Worm (Caenorhabditis elegans) whole organism, late embryonic: ENCODE data around the gene col-177.
A peak's percentile ranks its signal among the peaks of the same experiment; 100 is the strongest.

ENCODE experiments used
- C08G9.2 ChIP-seq: sonication (generic microtip); optimal IDR thresholded peaks from 2 replicates; lab custom pipeline; 2016; ENCODE audit warnings: mild to moderate bottlenecking, missing genetic modification characterization, moderate library complexity, missing compliant biosample characterization
- F13H6.1 ChIP-seq: sonication (generic microtip); optimal IDR thresholded peaks from 2 replicates; lab custom pipeline; 2016; ENCODE audit warnings: missing genetic modification characterization, missing compliant biosample characterization
- K02D7.2 ChIP-seq: sonication (generic microtip); optimal IDR thresholded peaks from 2 replicates; lab custom pipeline; 2017; ENCODE audit warnings: mild to moderate bottlenecking, missing genetic modification characterization, missing compliant biosample characterization
- K09A11.1 ChIP-seq: sonication (generic microtip); optimal IDR thresholded peaks from 2 replicates; lab custom pipeline; 2017; ENCODE audit warnings: antibody characterized with exemption, mild to moderate bottlenecking, missing genetic modification characterization, missing compliant biosample characterization; ENCODE audit not compliant: insufficient read depth
- ahr-1 ChIP-seq: sonication (generic microtip); optimal IDR thresholded peaks from 2 replicates; lab custom pipeline; 2016; ENCODE audit warnings: missing genetic modification characterization, missing compliant biosample characterization
- ama-1 ChIP-seq: fragments of 150-350 bp; optimal IDR thresholded peaks from 2 replicates; lab custom pipeline; 2014
- ceh-14 ChIP-seq: sonication (generic microtip); optimal IDR thresholded peaks from 2 replicates; lab custom pipeline; 2016; ENCODE audit warnings: missing genotype, missing genetic modification characterization, missing compliant biosample characterization
- ceh-18 ChIP-seq: sonication (generic microtip); optimal IDR thresholded peaks from 2 replicates; lab custom pipeline; 2016; ENCODE audit warnings: missing genetic modification characterization, missing compliant biosample characterization
- ceh-19 ChIP-seq: fragments of 200-800 bp; sonication (Bioruptor generic); optimal IDR thresholded peaks from 2 replicates; lab custom pipeline; 2018; ENCODE audit warnings: mild to moderate bottlenecking, missing genetic modification characterization, missing compliant biosample characterization
- ceh-2 ChIP-seq: sonication (generic microtip); optimal IDR thresholded peaks from 2 replicates; lab custom pipeline; 2016; ENCODE audit warnings: missing genotype, missing genetic modification characterization, missing compliant biosample characterization
- ceh-22 ChIP-seq: sonication (generic microtip); optimal IDR thresholded peaks from 2 replicates; lab custom pipeline; 2017; ENCODE audit warnings: missing biosample characterization, missing genetic modification characterization
- ceh-24 ChIP-seq: sonication (generic microtip); optimal IDR thresholded peaks from 2 replicates; lab custom pipeline; 2016; ENCODE audit warnings: mild to moderate bottlenecking, missing genetic modification characterization, missing compliant biosample characterization
- ceh-30 ChIP-seq: fragments of 150-350 bp; optimal IDR thresholded peaks from 2 replicates; lab custom pipeline; 2014; ENCODE audit warnings: missing biosample characterization, missing genetic modification characterization
- ceh-31 ChIP-seq: sonication (generic microtip); optimal IDR thresholded peaks from 2 replicates; lab custom pipeline; 2016; ENCODE audit warnings: missing genetic modification characterization, missing compliant biosample characterization
- ceh-45 ChIP-seq: fragments of 200-800 bp; sonication (Bioruptor generic); IDR thresholded peaks from 2 replicates; pipeline ENCODE4 v1.3.6; 2022; ENCODE audit warnings: missing genetic modification reagents, missing genetic modification characterization, missing compliant biosample characterization
- ceh-48 ChIP-seq: sonication (generic microtip); optimal IDR thresholded peaks from 2 replicates; lab custom pipeline; 2016; ENCODE audit warnings: missing genetic modification characterization, inconsistent platforms, missing compliant biosample characterization
- ceh-6 ChIP-seq: fragments of 200-800 bp; sonication (Bioruptor generic); optimal IDR thresholded peaks from 2 replicates; lab custom pipeline; 2018; ENCODE audit warnings: mild to moderate bottlenecking, missing genetic modification characterization, missing compliant biosample characterization
- ceh-9 ChIP-seq: sonication (generic microtip); optimal IDR thresholded peaks from 2 replicates; lab custom pipeline; 2016; ENCODE audit warnings: mild to moderate bottlenecking, missing genetic modification characterization, inconsistent platforms, missing compliant biosample characterization
- che-1 ChIP-seq: sonication (generic microtip); optimal IDR thresholded peaks from 2 replicates; lab custom pipeline; 2016; ENCODE audit warnings: mild to moderate bottlenecking, missing genetic modification characterization, missing compliant biosample characterization
- dmd-4 ChIP-seq: sonication (generic microtip); optimal IDR thresholded peaks from 2 replicates; lab custom pipeline; 2016; ENCODE audit warnings: borderline replicate concordance, missing genetic modification characterization, missing compliant biosample characterization
- dve-1 ChIP-seq: sonication (generic microtip); optimal IDR thresholded peaks from 2 replicates; lab custom pipeline; 2017; ENCODE audit warnings: antibody characterized with exemption, mild to moderate bottlenecking, missing genetic modification characterization, missing compliant biosample characterization
- elt-2 ChIP-seq: sonication (generic microtip); optimal IDR thresholded peaks from 2 replicates; lab custom pipeline; 2016; ENCODE audit warnings: missing genetic modification reagents, missing genetic modification characterization, missing compliant biosample characterization
- elt-4 ChIP-seq: sonication (generic microtip); optimal IDR thresholded peaks from 2 replicates; lab custom pipeline; 2016; ENCODE audit warnings: missing genetic modification characterization, missing compliant biosample characterization
- eyg-1 ChIP-seq: sonication (generic microtip); optimal IDR thresholded peaks from 2 replicates; lab custom pipeline; 2016; ENCODE audit warnings: missing genotype, missing genetic modification characterization, missing compliant biosample characterization
- fkh-10 ChIP-seq: fragments of 150-350 bp; optimal IDR thresholded peaks from 2 replicates; lab custom pipeline; 2014; ENCODE audit warnings: missing biosample characterization, missing genetic modification reagents, missing genetic modification characterization
- fkh-6 ChIP-seq: sonication (generic microtip); optimal IDR thresholded peaks from 2 replicates; lab custom pipeline; 2016; ENCODE audit warnings: missing genetic modification characterization, missing compliant biosample characterization
- gmeb-2 ChIP-seq: sonication (generic microtip); optimal IDR thresholded peaks from 2 replicates; lab custom pipeline; 2016; ENCODE audit warnings: missing genetic modification characterization, inconsistent platforms, missing compliant biosample characterization
- hlh-13 ChIP-seq: fragments of 200-800 bp; sonication (Bioruptor generic); optimal IDR thresholded peaks from 2 replicates; lab custom pipeline; 2018; ENCODE audit warnings: mild to moderate bottlenecking, missing genetic modification characterization, missing compliant biosample characterization
- hlh-15 ChIP-seq: sonication (generic microtip); optimal IDR thresholded peaks from 2 replicates; lab custom pipeline; 2016; ENCODE audit warnings: missing genetic modification characterization, missing compliant biosample characterization
- hlh-6 ChIP-seq: sonication (generic microtip); optimal IDR thresholded peaks from 2 replicates; lab custom pipeline; 2016; ENCODE audit warnings: missing genotype, missing genetic modification characterization, missing compliant biosample characterization
- madf-2 ChIP-seq: sonication (generic microtip); optimal IDR thresholded peaks from 2 replicates; lab custom pipeline; 2017; ENCODE audit warnings: missing genetic modification characterization, missing compliant biosample characterization
- mec-3 ChIP-seq: sonication (generic microtip); optimal IDR thresholded peaks from 2 replicates; lab custom pipeline; 2016; ENCODE audit warnings: borderline replicate concordance, missing genetic modification characterization, missing compliant biosample characterization
- nfya-1 ChIP-seq: sonication (generic microtip); optimal IDR thresholded peaks from 2 replicates; lab custom pipeline; 2017; ENCODE audit warnings: missing genetic modification characterization, mild to moderate bottlenecking, missing compliant biosample characterization, antibody characterized with exemption, moderate library complexity
- pag-3 ChIP-seq: sonication (generic microtip); optimal IDR thresholded peaks from 2 replicates; lab custom pipeline; 2016; ENCODE audit warnings: missing compliant biosample characterization, missing genetic modification characterization, borderline replicate concordance
- pax-1 ChIP-seq: fragments of 150-350 bp; optimal IDR thresholded peaks from 2 replicates; lab custom pipeline; 2014; ENCODE audit warnings: missing biosample characterization, missing genetic modification characterization
- pha-2 ChIP-seq: sonication (generic microtip); optimal IDR thresholded peaks from 2 replicates; lab custom pipeline; 2017; ENCODE audit warnings: mild to moderate bottlenecking, missing genetic modification characterization, missing compliant biosample characterization
- pqm-1 ChIP-seq: sonication (generic microtip); optimal IDR thresholded peaks from 2 replicates; lab custom pipeline; 2016; ENCODE audit warnings: missing genetic modification characterization, missing compliant biosample characterization
- pros-1 ChIP-seq: fragments of 150-350 bp; optimal IDR thresholded peaks from 2 replicates; lab custom pipeline; 2014; ENCODE audit warnings: missing biosample characterization, missing genetic modification reagents, missing genetic modification characterization
- ref-2 ChIP-seq: sonication (generic microtip); optimal IDR thresholded peaks from 2 replicates; lab custom pipeline; 2016; ENCODE audit warnings: missing genetic modification characterization, missing compliant biosample characterization
- sox-2 ChIP-seq: fragments of 200-800 bp; sonication (Bioruptor generic); IDR thresholded peaks from 2 replicates; pipeline ENCODE4 v1.3.6; 2022; ENCODE audit warnings: missing genetic modification reagents, missing genetic modification characterization, missing compliant biosample characterization
- sox-4 ChIP-seq: sonication (generic microtip); optimal IDR thresholded peaks from 2 replicates; lab custom pipeline; 2017; ENCODE audit warnings: mild to moderate bottlenecking, missing genetic modification characterization, inconsistent platforms, missing compliant biosample characterization
- syd-9 ChIP-seq: sonication (generic microtip); optimal IDR thresholded peaks from 2 replicates; lab custom pipeline; 2016; ENCODE audit warnings: mild to moderate bottlenecking, missing genetic modification characterization, moderate library complexity, missing compliant biosample characterization
- tbx-2 ChIP-seq: sonication (generic microtip); optimal IDR thresholded peaks from 2 replicates; lab custom pipeline; 2016; ENCODE audit warnings: missing genetic modification characterization, missing compliant biosample characterization
- tbx-7 ChIP-seq: sonication (generic microtip); optimal IDR thresholded peaks from 2 replicates; lab custom pipeline; 2016; ENCODE audit warnings: missing genotype, missing genetic modification characterization, missing compliant biosample characterization
- unc-42 ChIP-seq: sonication (generic microtip); optimal IDR thresholded peaks from 2 replicates; lab custom pipeline; 2016; ENCODE audit warnings: missing genotype, missing genetic modification characterization, missing compliant biosample characterization
- unc-55 ChIP-seq: sonication (generic microtip); optimal IDR thresholded peaks from 2 replicates; lab custom pipeline; 2017; ENCODE audit warnings: missing biosample characterization, missing genetic modification reagents, missing genetic modification characterization
- unc-86 ChIP-seq: sonication (generic microtip); optimal IDR thresholded peaks from 2 replicates; lab custom pipeline; 2016; ENCODE audit warnings: missing genetic modification characterization, missing compliant biosample characterization

The col-177 gene

DNA sequence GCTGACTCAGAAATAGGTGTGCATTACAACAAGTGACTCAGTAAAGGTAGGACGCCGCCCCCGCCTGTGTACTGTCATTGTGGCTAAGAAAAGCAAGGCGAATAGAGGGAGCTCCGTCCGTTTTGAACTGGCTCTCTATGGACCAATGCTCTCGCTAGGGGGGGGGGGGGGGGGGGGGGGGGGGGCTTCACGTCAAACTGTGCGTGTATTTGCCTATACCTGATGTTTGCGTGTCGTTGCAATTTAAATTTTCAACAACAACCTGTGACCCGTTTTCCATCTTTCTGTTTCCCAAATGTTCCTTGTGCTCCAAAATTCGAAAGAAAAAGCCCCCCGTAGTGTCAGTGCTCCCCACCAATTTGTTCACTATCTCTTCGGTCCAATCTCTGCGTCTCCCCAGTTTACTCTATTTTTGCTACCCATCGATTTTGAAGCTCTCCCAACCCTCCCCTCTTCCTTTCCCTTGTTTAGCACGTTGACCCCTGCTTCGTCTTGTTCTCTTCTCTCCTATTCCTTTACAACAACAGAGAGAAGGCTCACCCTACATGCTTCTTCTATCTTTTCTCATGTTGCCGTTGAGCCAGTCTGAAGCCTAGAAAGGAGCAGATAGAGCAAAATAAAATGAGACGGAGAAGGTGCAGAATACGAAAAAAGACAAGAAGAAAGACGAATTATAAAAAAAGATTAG lies 32.9 kb upstream of the col-177 start:
- TF ChIP-seq syd-9 (no peak), elt-4 (tag; lab: Kevin White, UChicago) (no peak), C08G9.2 (tag; lab: Kevin White, UChicago) (no peak), ceh-9 (tag; lab: Kevin White, UChicago) (no peak), K02D7.2 (tag; lab: Kevin White, UChicago) (no peak), fkh-10 (GFP tag; lab: Kevin White, UChicago) (no peak), gmeb-2 (tag; lab: Kevin White, UChicago) (no peak), ama-1 (lab: Kevin White, UChicago) (peak; percentile 28), ceh-22 (no peak), eyg-1 (tag; lab: Kevin White, UChicago) (no peak), mec-3 (no peak), unc-86 (tag; lab: Kevin White, UChicago) (no peak), dve-1 (tag; lab: Kevin White, UChicago) (no peak), sox-4 (no peak), pqm-1 (tag; lab: Kevin White, UChicago) (no peak), unc-42 (tag; lab: Kevin White, UChicago) (peak; percentile 46), ceh-24 (tag; lab: Kevin White, UChicago) (no peak), ceh-6 (GFP tag; lab: Kevin White, UChicago) (no peak), sox-2 (GFP tag; lab: Robert Waterston, UW) (no peak), K09A11.1 (tag; lab: Kevin White, UChicago) (no peak), F13H6.1 (no peak), nfya-1 (tag; lab: Kevin White, UChicago) (peak; percentile 41), pros-1 (tag; lab: Kevin White, UChicago) (no peak), ceh-45 (GFP tag; lab: Robert Waterston, UW) (no peak), dmd-4 (tag; lab: Kevin White, UChicago) (peak; percentile 4), pha-2 (no peak), che-1 (no peak), hlh-6 (peak; percentile 44), tbx-2 (peak; percentile 12), ref-2 (tag; lab: Kevin White, UChicago) (peak; percentile 13), hlh-15 (no peak), ceh-19 (GFP tag; lab: Kevin White, UChicago) (no peak), hlh-13 (GFP tag; lab: Kevin White, UChicago) (no peak), fkh-6 (tag; lab: Kevin White, UChicago) (no peak), unc-55 (GFP tag; lab: Kevin White, UChicago) (peak; percentile 52), ahr-1 (no peak), tbx-7 (no peak), ceh-48 (tag; lab: Kevin White, UChicago) (peak; percentile 73), pag-3 (tag; lab: Kevin White, UChicago) (no peak), pax-1 (tag; lab: Kevin White, UChicago) (no peak), ceh-14 (tag; lab: Kevin White, UChicago) (no peak), ceh-18 (peak; percentile 13), elt-2 (no peak), ceh-2 (no peak), ceh-31 (tag; lab: Kevin White, UChicago) (peak; percentile 58), ceh-30 (tag; lab: Kevin White, UChicago) (no peak), madf-2 (tag; lab: Kevin White, UChicago) (no peak)
